Fruit fly (Drosophila melanogaster): ENCODE measurements around the gene nAChRbeta3.

Gene nAChRbeta3

dm6 chr2L:512028-512427 is 32.9 kb upstream of the nAChRbeta3 start (continued):
- no peak for TF ChIP-seq rib (GFP tag; IDR thresholded peaks at IDR 0.05)
- no peak for TF ChIP-seq CG3281 (GFP tag; optimal IDR thresholded peaks at IDR 0.05)
- TF ChIP-seq Mad (GFP tag; optimal IDR thresholded peaks at IDR 0.05): no peak
- TF ChIP-seq ro (GFP tag; IDR thresholded peaks at IDR 0.05): no peak
- TF ChIP-seq phol (tag; optimal IDR thresholded peaks at IDR 0.05): peak; percentile 54
- TF ChIP-seq CG9817 (tag; optimal IDR thresholded peaks at IDR 0.05): peak; percentile 27
- TF ChIP-seq CG2116 (GFP tag; optimal IDR thresholded peaks at IDR 0.05): no peak
- TF ChIP-seq pfk (GFP tag; optimal IDR thresholded peaks at IDR 0.05): no peak
- TF ChIP-seq CG17568 (GFP tag; optimal IDR thresholded peaks at IDR 0.05): peak; percentile 50
- no peak for TF ChIP-seq fru (optimal IDR thresholded peaks at IDR 0.05)
- TF ChIP-seq hth (optimal IDR thresholded peaks at IDR 0.05): no peak
- peak; percentile 41 for TF ChIP-seq ttk (GFP tag; IDR thresholded peaks at IDR 0.05)
- TF ChIP-seq Max (GFP tag; optimal IDR thresholded peaks at IDR 0.05): peak; percentile 52
- no peak for TF ChIP-seq CG17802 (tag; optimal IDR thresholded peaks at IDR 0.05)
- TF ChIP-seq CG10959 (GFP tag; IDR thresholded peaks at IDR 0.05): no peak
- TF ChIP-seq Sox102F (GFP tag; optimal IDR thresholded peaks at IDR 0.05): peak; percentile 85
- TF ChIP-seq CG11093 (GFP tag; IDR thresholded peaks at IDR 0.05): no peak
- 0 out of 2 replicates have a peak, but pooled peaks have one; percentile 12 for TF ChIP-seq CG4360 (GFP tag; IDR thresholded peaks at IDR 0.05)
- peak; percentile 56 for TF ChIP-seq Hsf (GFP tag; optimal IDR thresholded peaks at IDR 0.05)
- peak; percentile 57 for TF ChIP-seq CG18619 (GFP tag; optimal IDR thresholded peaks at IDR 0.05)
- peak; percentile 2 for TF ChIP-seq Abd-B (GFP tag; optimal IDR thresholded peaks at IDR 0.05)
- TF ChIP-seq Sox100B (GFP tag; optimal IDR thresholded peaks at IDR 0.05): no peak
- peak; percentile 23 for TF ChIP-seq CG13123 (GFP tag; optimal IDR thresholded peaks at IDR 0.05)
- no peak for TF ChIP-seq ERR (GFP tag; optimal IDR thresholded peaks at IDR 0.05)
- TF ChIP-seq pnt (GFP tag; optimal IDR thresholded peaks at IDR 0.05): no peak
- TF ChIP-seq CG15011 (GFP tag; optimal IDR thresholded peaks at IDR 0.05): no peak
- TF ChIP-seq Dp (GFP tag; optimal IDR thresholded peaks at IDR 0.05): no peak
- TF ChIP-seq Spps (tag; optimal IDR thresholded peaks at IDR 0.05): no peak
- TF ChIP-seq shn (GFP tag; optimal IDR thresholded peaks at IDR 0.05): no peak
- TF ChIP-seq H2.0 (GFP tag; IDR thresholded peaks at IDR 0.05): peak; percentile 72
- no peak for TF ChIP-seq exex (tag; optimal IDR thresholded peaks at IDR 0.05)
- TF ChIP-seq Dbx (GFP tag; IDR thresholded peaks at IDR 0.05): no peak
- no peak for TF ChIP-seq gfzf (GFP tag; optimal IDR thresholded peaks at IDR 0.05)
- TF ChIP-seq kni (GFP tag; optimal IDR thresholded peaks at IDR 0.05): no peak
- TF ChIP-seq Nf-YC (tag; optimal IDR thresholded peaks at IDR 0.05): no peak
- peak; percentile 58 for TF ChIP-seq esg (GFP tag; conservative IDR thresholded peaks at IDR 0.05)
- no peak for TF ChIP-seq NFAT (GFP tag; IDR thresholded peaks at IDR 0.05)
- peak; percentile 52 for TF ChIP-seq CG13775 (GFP tag; optimal IDR thresholded peaks at IDR 0.05)
- TF ChIP-seq schlank (tag; optimal IDR thresholded peaks at IDR 0.05): no peak
- no peak for TF ChIP-seq CG13894 (tag; optimal IDR thresholded peaks at IDR 0.05)
- peak; percentile 65 for TF ChIP-seq CG2712 (tag; optimal IDR thresholded peaks at IDR 0.05)
- peak; percentile 11 for TF ChIP-seq CG8281 (tag; optimal IDR thresholded peaks at IDR 0.05)
- peak; percentile 68 for TF ChIP-seq Xrp1 (GFP tag; IDR thresholded peaks at IDR 0.05)
- TF ChIP-seq tgo (GFP tag; IDR thresholded peaks at IDR 0.05): peak; percentile 73
- no peak for TF ChIP-seq Hey (tag; optimal IDR thresholded peaks at IDR 0.05)
- 0 out of 4 replicates have a peak, but pooled peaks have one; percentile 11 for TF ChIP-seq Gug (GFP tag; IDR thresholded peaks at IDR 0.05)
- peak; percentile 52; the same call in 1 of the 2 replicates for TF ChIP-seq CG17612 (GFP tag; IDR thresholded peaks at IDR 0.05)
- peak; percentile 31 for TF ChIP-seq CG11723 (GFP tag; optimal IDR thresholded peaks at IDR 0.05)
- TF ChIP-seq C15 (GFP tag; IDR thresholded peaks at IDR 0.05): no peak
- no peak for TF ChIP-seq her (GFP tag; optimal IDR thresholded peaks at IDR 0.05)
- TF ChIP-seq gro (GFP tag; optimal IDR thresholded peaks at IDR 0.05): no peak
- peak; percentile 63 for TF ChIP-seq CG5245 (GFP tag; optimal IDR thresholded peaks at IDR 0.05)
- TF ChIP-seq danr (GFP tag; IDR thresholded peaks at IDR 0.05): no peak

All from whole organism, embryonic.